Fruit fly (Drosophila melanogaster) whole organism, embryonic: ENCODE measurements around the gene CG32625.

Experiments
- Asciz ChIP-seq: fragments of 200-800 bp; sonication (Bioruptor generic); optimal IDR thresholded peaks from 2 replicates; lab custom pipeline; 2017; ENCODE audit warnings: missing biosample characterization, mild to moderate bottlenecking, missing genetic modification characterization, missing genetic modification reagents
- B-H2 ChIP-seq: fragments of 200-800 bp; sonication (Bioruptor generic); optimal IDR thresholded peaks from 2 replicates; lab custom pipeline; 2018; ENCODE audit warnings: missing biosample characterization, mild to moderate bottlenecking, missing genetic modification characterization
- CG14050 ChIP-seq: fragments of 200-800 bp; sonication (Bioruptor generic); IDR thresholded peaks from 3 replicates; pipeline ENCODE4 v1.3.6; 2022; ENCODE audit warnings: missing biosample characterization, missing genetic modification characterization
- CG16813 ChIP-seq: fragments of 200-800 bp; sonication (Bioruptor generic); IDR thresholded peaks from 3 replicates; pipeline ENCODE4 v1.3.6; 2022; ENCODE audit warnings: missing biosample characterization, missing genetic modification characterization; ENCODE audit not compliant: partially characterized antibody
- CG16863 ChIP-seq: fragments of 200-800 bp; sonication (Bioruptor generic); optimal IDR thresholded peaks from 3 replicates; lab custom pipeline; 2016; ENCODE audit warnings: missing biosample characterization, missing genetic modification characterization
- CG17359 ChIP-seq: fragments of 200-800 bp; sonication (Bioruptor generic); optimal IDR thresholded peaks from 3 replicates; lab custom pipeline; 2018; ENCODE audit warnings: missing biosample characterization, mild to moderate bottlenecking, missing genetic modification characterization, moderate library complexity
- CG18011 ChIP-seq: fragments of 200-800 bp; sonication (Bioruptor generic); optimal IDR thresholded peaks from 2 replicates; lab custom pipeline; 2017; ENCODE audit warnings: missing biosample characterization, missing genetic modification characterization, mild to moderate bottlenecking, moderate library complexity, missing genotype
- CG1832 ChIP-seq: fragments of 200-800 bp; sonication (Bioruptor generic); optimal IDR thresholded peaks from 2 replicates; lab custom pipeline; 2017; ENCODE audit warnings: missing biosample characterization, mild to moderate bottlenecking, missing genetic modification characterization, inconsistent platforms
- CG2116 ChIP-seq: fragments of 200-800 bp; sonication (Bioruptor generic); optimal IDR thresholded peaks from 3 replicates; lab custom pipeline; 2018; ENCODE audit warnings: missing biosample characterization, mild to moderate bottlenecking, missing genetic modification characterization
- CG2678 ChIP-seq: fragments of 200-800 bp; sonication (Bioruptor generic); optimal IDR thresholded peaks from 3 replicates; lab custom pipeline; 2019; ENCODE audit warnings: missing biosample characterization, mild to moderate bottlenecking, missing genetic modification characterization, moderate library complexity
- CG2875 ChIP-seq: fragments of 200-800 bp; sonication (Bioruptor generic); optimal IDR thresholded peaks from 2 replicates; lab custom pipeline; 2017; ENCODE audit warnings: missing biosample characterization, mild to moderate bottlenecking, missing genetic modification characterization, missing genetic modification reagents
- CG30403 ChIP-seq: fragments of 200-800 bp; sonication (Bioruptor generic); optimal IDR thresholded peaks from 3 replicates; lab custom pipeline; 2016; ENCODE audit warnings: missing biosample characterization, missing genetic modification characterization
- CG4424 ChIP-seq: fragments of 200-800 bp; sonication (Bioruptor generic); optimal IDR thresholded peaks from 3 replicates; lab custom pipeline; 2016; ENCODE audit warnings: missing biosample characterization, missing genetic modification characterization
- CG6254 ChIP-seq: fragments of 200-800 bp; sonication (Bioruptor generic); optimal IDR thresholded peaks from 3 replicates; lab custom pipeline; 2017; ENCODE audit warnings: mild to moderate bottlenecking, missing biosample characterization, missing genetic modification reagents, missing genetic modification characterization
- CG6272 ChIP-seq: fragments of 200-800 bp; sonication (Bioruptor generic); IDR thresholded peaks from 2 replicates; pipeline ENCODE4 v1.3.6; 2022; ENCODE audit warnings: missing biosample characterization, missing genetic modification characterization
- CG7556 ChIP-seq: fragments of 200-800 bp; sonication (Bioruptor generic); optimal IDR thresholded peaks from 2 replicates; lab custom pipeline; 2017; ENCODE audit warnings: missing biosample characterization, mild to moderate bottlenecking, missing genetic modification characterization
- CG7963 ChIP-seq: fragments of 200-800 bp; sonication (Bioruptor generic); IDR thresholded peaks from 3 replicates; pipeline ENCODE4 v1.3.6; 2022; ENCODE audit warnings: missing biosample characterization, missing genetic modification characterization; ENCODE audit not compliant: partially characterized antibody
- CG8765 ChIP-seq: fragments of 200-800 bp; sonication (Bioruptor generic); IDR thresholded peaks from 2 replicates; pipeline ENCODE4 v1.3.6; 2022; ENCODE audit warnings: missing biosample characterization, missing genetic modification characterization
- Dbx ChIP-seq: fragments of 200-800 bp; sonication (Bioruptor generic); IDR thresholded peaks from 3 replicates; pipeline ENCODE4 v1.3.6; 2022; ENCODE audit warnings: missing biosample characterization, missing genetic modification characterization
- HmgD ChIP-seq: fragments of 200-800 bp; sonication (Bioruptor generic); optimal IDR thresholded peaks from 3 replicates; lab custom pipeline; 2016; ENCODE audit warnings: missing biosample characterization, missing genetic modification characterization
- Hmx ChIP-seq: fragments of 200-800 bp; sonication (Bioruptor generic); optimal IDR thresholded peaks from 2 replicates; lab custom pipeline; 2016; ENCODE audit warnings: missing biosample characterization, missing genetic modification characterization
- Hr3 ChIP-seq: fragments of 200-800 bp; sonication (Bioruptor generic); optimal IDR thresholded peaks from 3 replicates; lab custom pipeline; 2016; ENCODE audit warnings: missing biosample characterization, missing genetic modification characterization
- Hr39 ChIP-seq: fragments of >200 bp; optimal IDR thresholded peaks from 2 replicates; lab custom pipeline; 2017
- Hr51 ChIP-seq, 2 experiments: fragments of 200-800 bp; sonication (Bioruptor generic); optimal IDR thresholded peaks; 2 replicates in 1 of 2; 3 replicates in 1 of 2; lab custom pipeline; 2016 to 2018; ENCODE audit warnings: missing biosample characterization in 2 of 2, missing genetic modification characterization in 2 of 2, mild to moderate bottlenecking in 1 of 2, moderate library complexity in 1 of 2
- Kr ChIP-seq: fragments of 200-800 bp; sonication (Bioruptor generic); optimal IDR thresholded peaks from 2 replicates; lab custom pipeline; 2017; ENCODE audit warnings: missing biosample characterization, mild to moderate bottlenecking, missing genetic modification characterization
- NC2α ChIP-seq: fragments of 200-800 bp; sonication (Bioruptor generic); optimal IDR thresholded peaks from 2 replicates; lab custom pipeline; 2016; ENCODE audit warnings: missing biosample characterization, missing genetic modification characterization
- NfI ChIP-seq: fragments of 200-800 bp; sonication (Bioruptor generic); optimal IDR thresholded peaks from 3 replicates; lab custom pipeline; 2018; ENCODE audit warnings: missing biosample characterization, mild to moderate bottlenecking, missing genetic modification characterization, moderate library complexity
- Ptx1 ChIP-seq: fragments of 200-800 bp; sonication (Bioruptor generic); IDR thresholded peaks from 2 replicates; pipeline ENCODE4 v1.3.6; 2022; ENCODE audit warnings: missing biosample characterization, missing genetic modification characterization
- Side ChIP-seq: fragments of 200-800 bp; sonication (Bioruptor generic); optimal IDR thresholded peaks from 2 replicates; lab custom pipeline; 2016; ENCODE audit warnings: missing biosample characterization, missing genetic modification characterization
- Six4 ChIP-seq: fragments of 200-800 bp; sonication (Bioruptor generic); optimal IDR thresholded peaks from 2 replicates; lab custom pipeline; 2016; ENCODE audit warnings: missing biosample characterization, missing genetic modification characterization
- Sry-δ ChIP-seq: fragments of 200-800 bp; sonication (Bioruptor generic); optimal IDR thresholded peaks from 2 replicates; lab custom pipeline; 2016; ENCODE audit warnings: missing biosample characterization, missing genetic modification characterization
- chm ChIP-seq: fragments of 200-800 bp; sonication (Bioruptor generic); IDR thresholded peaks from 2 replicates; pipeline ENCODE4 v1.3.6; 2022; ENCODE audit warnings: missing biosample characterization, missing genetic modification characterization
- ci ChIP-seq: fragments of 200-800 bp; sonication (Bioruptor generic); IDR thresholded peaks from 3 replicates; pipeline ENCODE4 v1.3.6; 2022; ENCODE audit warnings: missing biosample characterization, missing genetic modification characterization
- crol ChIP-seq: fragments of 200-800 bp; sonication (Bioruptor generic); IDR thresholded peaks from 2 replicates; pipeline ENCODE4 v1.3.6; 2022; ENCODE audit warnings: missing biosample characterization, missing genetic modification characterization
- fu2 ChIP-seq: fragments of 200-800 bp; sonication (Bioruptor generic); optimal IDR thresholded peaks from 2 replicates; lab custom pipeline; 2016; ENCODE audit warnings: missing biosample characterization, missing genetic modification characterization
- gfzf ChIP-seq: fragments of 200-800 bp; sonication (Bioruptor generic); optimal IDR thresholded peaks from 2 replicates; lab custom pipeline; 2016; ENCODE audit warnings: missing biosample characterization, mild to moderate bottlenecking, missing genetic modification characterization, moderate library complexity
- gt ChIP-seq: fragments of 200-800 bp; sonication (Bioruptor generic); IDR thresholded peaks from 2 replicates; pipeline ENCODE4 v1.3.6; 2022; ENCODE audit warnings: missing biosample characterization, missing genetic modification characterization
- hth ChIP-seq: fragments of >200 bp; optimal IDR thresholded peaks from 2 replicates; lab custom pipeline; 2017; ENCODE audit warnings: inconsistent platforms
- jing ChIP-seq: fragments of 200-800 bp; sonication (Bioruptor generic); optimal IDR thresholded peaks from 2 replicates; lab custom pipeline; 2018; ENCODE audit warnings: missing biosample characterization, mild to moderate bottlenecking, missing genetic modification characterization
- lilli ChIP-seq: fragments of 200-800 bp; sonication (Bioruptor generic); optimal IDR thresholded peaks from 3 replicates; lab custom pipeline; 2016; ENCODE audit warnings: missing biosample characterization, missing genetic modification characterization
- nerfin-1 ChIP-seq: fragments of 200-800 bp; sonication (Bioruptor generic); optimal IDR thresholded peaks from 3 replicates; lab custom pipeline; 2019; ENCODE audit warnings: missing biosample characterization, mild to moderate bottlenecking, missing genetic modification characterization, moderate library complexity
- nerfin-2 ChIP-seq: fragments of 200-800 bp; sonication (Bioruptor generic); IDR thresholded peaks from 2 replicates; pipeline ENCODE4 v1.3.6; 2022; ENCODE audit warnings: missing biosample characterization, missing genetic modification characterization; ENCODE audit not compliant: partially characterized antibody
- nmo ChIP-seq: fragments of 200-800 bp; sonication (Bioruptor generic); optimal IDR thresholded peaks from 2 replicates; lab custom pipeline; 2018; ENCODE audit warnings: missing biosample characterization, mild to moderate bottlenecking, missing genetic modification characterization, moderate library complexity
- otp ChIP-seq: fragments of 200-800 bp; sonication (Bioruptor generic); IDR thresholded peaks from 3 replicates; pipeline ENCODE4, ENCODE4 v1.3.6; 2022; ENCODE audit warnings: missing biosample characterization, missing genetic modification characterization
- pros ChIP-seq: fragments of 200-800 bp; sonication (Bioruptor generic); optimal IDR thresholded peaks from 3 replicates; lab custom pipeline; 2019; ENCODE audit warnings: missing biosample characterization, mild to moderate bottlenecking, missing genetic modification characterization, moderate library complexity
- schlank ChIP-seq: fragments of 200-800 bp; sonication (Bioruptor generic); optimal IDR thresholded peaks from 2 replicates; lab custom pipeline; 2018; ENCODE audit warnings: missing biosample characterization, mild to moderate bottlenecking, missing genetic modification characterization
- sug ChIP-seq: fragments of 200-800 bp; optimal IDR thresholded peaks from 2 replicates; lab custom pipeline; 2019; ENCODE audit warnings: missing biosample characterization, mild to moderate bottlenecking, missing genetic modification characterization, moderate library complexity
- tin ChIP-seq: fragments of 200-800 bp; sonication (Bioruptor generic); optimal IDR thresholded peaks from 3 replicates; lab custom pipeline; 2016; ENCODE audit warnings: missing biosample characterization, missing genetic modification characterization
- tio ChIP-seq: fragments of 200-800 bp; sonication (Bioruptor generic); optimal IDR thresholded peaks from 2 replicates; lab custom pipeline; 2017; ENCODE audit warnings: missing biosample characterization, missing genetic modification characterization, inconsistent platforms
- tup ChIP-seq: fragments of 200-800 bp; sonication (Bioruptor generic); optimal IDR thresholded peaks from 2 replicates; lab custom pipeline; 2016; ENCODE audit warnings: missing biosample characterization, mild to moderate bottlenecking, missing genetic modification characterization, moderate library complexity
- vvl ChIP-seq: fragments of 200-800 bp; sonication (Bioruptor generic); IDR thresholded peaks from 2 replicates; pipeline ENCODE4 v1.3.6; 2022; ENCODE audit warnings: missing biosample characterization, missing genetic modification characterization

The CG32625 gene

DNA sequence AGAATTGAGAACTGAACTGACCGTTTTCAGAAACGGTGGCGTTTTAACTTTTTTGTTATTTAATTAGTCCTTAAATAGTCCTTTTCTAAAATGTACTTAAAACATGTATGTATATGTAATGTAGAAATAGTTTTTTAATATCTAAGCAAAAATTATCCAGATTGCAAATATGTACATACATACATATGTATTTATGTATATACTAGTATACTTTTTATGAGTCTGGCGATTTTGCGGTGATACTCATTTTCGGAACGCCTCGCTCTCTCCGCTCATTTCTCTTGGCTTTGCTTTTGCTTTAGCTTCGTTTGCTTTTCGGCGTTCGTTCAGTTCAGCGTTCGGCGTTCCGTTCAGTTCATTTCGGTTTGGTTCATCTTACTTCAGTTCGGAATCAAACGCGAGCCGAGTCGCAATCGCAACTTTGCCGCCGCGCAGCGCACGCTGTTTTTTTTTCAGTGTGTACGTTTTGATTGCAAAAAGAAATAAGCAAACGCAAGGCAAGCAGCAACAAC lies 5.8 kb upstream of the CG32625 start, which contains the start of gene rdgB (continued):
- TF ChIP-seq hth (lab: Kevin White, UChicago) (no peak), otp (GFP tag; lab: Robert Waterston, UW) (no peak), nerfin-2 (no peak), schlank (peak; percentile 3), ci (GFP tag; lab: Robert Waterston, UW) (peak; percentile 55; the same call in 1 of the 3 replicates), B-H2 (GFP tag; lab: Kevin White, UChicago) (peak; percentile 78), Hr3 (GFP tag; lab: Kevin White, UChicago) (peak; percentile 77), Dbx (peak; percentile 76; the same call in 2 of the 3 replicates), CG2875 (GFP tag; lab: Kevin White, UChicago) (peak; percentile 64), jing (GFP tag; lab: Kevin White, UChicago) (peak; percentile 7), CG6272 (GFP tag; lab: Robert Waterston, UW) (no peak), Side (GFP tag; lab: Kevin White, UChicago) (no peak), CG7556 (GFP tag; lab: Kevin White, UChicago) (peak; percentile 84), Ptx1 (peak; percentile 73), Hr51 (GFP tag; optimal IDR thresholded peaks at IDR 0.05; lab: Kevin White, UChicago) (peak; percentile 43 to 85), CG6254 (GFP tag; lab: Kevin White, UChicago) (peak; percentile 36), CG2116 (GFP tag; lab: Kevin White, UChicago) (peak; percentile 48), CG7963 (GFP tag; lab: Robert Waterston, UW) (no peak), CG18011 (GFP tag; lab: Kevin White, UChicago) (no peak), Asciz (GFP tag; lab: Kevin White, UChicago) (peak; percentile 72), CG30403 (GFP tag; lab: Kevin White, UChicago) (peak; percentile 90), HmgD (GFP tag; lab: Kevin White, UChicago) (no peak), CG17359 (peak; percentile 80), tup (no peak), CG4424 (GFP tag; lab: Kevin White, UChicago) (peak; percentile 81), tio (GFP tag; lab: Kevin White, UChicago) (peak; percentile 67), CG16813 (no peak), lilli (GFP tag; lab: Kevin White, UChicago) (peak; percentile 67), tin (GFP tag; lab: Kevin White, UChicago) (peak; percentile 61), Kr (GFP tag; lab: Kevin White, UChicago) (no peak), CG1832 (GFP tag; lab: Kevin White, UChicago) (no peak), gfzf (GFP tag; lab: Kevin White, UChicago) (no peak), vvl (GFP tag; lab: Robert Waterston, UW) (peak; percentile 83; the same call in 1 of the 2 replicates), NC2α (peak; percentile 3), fu2 (no peak), Hr39 (lab: Kevin White, UChicago) (no peak), CG16863 (GFP tag; lab: Kevin White, UChicago) (peak; percentile 7), crol (no peak), CG8765 (no peak), sug (tag; lab: Kevin White, UChicago) (peak; percentile 85), gt (no peak), NfI (GFP tag; lab: Kevin White, UChicago) (peak; percentile 73), Hmx (GFP tag; lab: Kevin White, UChicago) (peak; percentile 44), chm (GFP tag; lab: Robert Waterston, UW) (peak; percentile 56), pros (no peak), Sry-δ (GFP tag; lab: Kevin White, UChicago) (no peak), nmo (GFP tag; lab: Kevin White, UChicago) (peak; percentile 88), nerfin-1 (tag; lab: Kevin White, UChicago) (peak; percentile 73), Six4 (GFP tag; lab: Kevin White, UChicago) (peak; percentile 51), CG2678 (tag; lab: Kevin White, UChicago) (peak; percentile 89), CG14050 (GFP tag; lab: Robert Waterston, UW) (0 out of 3 replicates have a peak, but pooled peaks have one; percentile 18)
